Fruit fly (Drosophila melanogaster) whole organism, embryonic: ENCODE data around the gene baf.

Experiments
- Ada2b ChIP-seq: fragments of 200-800 bp; sonication (Bioruptor generic); IDR thresholded peaks from 2 replicates; pipeline ENCODE4 v1.3.6; 2022; ENCODE audit warnings: missing biosample characterization, missing genetic modification characterization
- BEAF-32 ChIP-seq: fragments of 200-800 bp; sonication (Bioruptor generic); optimal IDR thresholded peaks from 3 replicates; lab custom pipeline; 2017; ENCODE audit warnings: missing biosample characterization, missing genetic modification characterization, mild to moderate bottlenecking, moderate library complexity, missing genetic modification reagents
- Bgb ChIP-seq: fragments of 200-800 bp; sonication (Bioruptor generic); IDR thresholded peaks from 2 replicates; pipeline ENCODE4 v1.3.6; 2022; ENCODE audit warnings: missing biosample characterization, missing genetic modification characterization; ENCODE audit not compliant: partially characterized antibody
- Bteb2 ChIP-seq: fragments of 200-800 bp; sonication (Bioruptor generic); optimal IDR thresholded peaks from 2 replicates; lab custom pipeline; 2016; ENCODE audit warnings: missing biosample characterization, missing genetic modification characterization
- CG1024 ChIP-seq: fragments of 200-800 bp; sonication (Bioruptor generic); IDR thresholded peaks from 2 replicates; pipeline ENCODE4 v1.3.6; 2022; ENCODE audit warnings: missing biosample characterization, missing genetic modification characterization
- CG11398 ChIP-seq: fragments of 200-800 bp; sonication (Bioruptor generic); optimal IDR thresholded peaks from 2 replicates; lab custom pipeline; 2016; ENCODE audit warnings: missing biosample characterization, missing genetic modification characterization
- CG11456 ChIP-seq: fragments of 200-800 bp; sonication (Bioruptor generic); IDR thresholded peaks from 3 replicates; pipeline ENCODE4 v1.3.6; 2022; ENCODE audit warnings: missing biosample characterization, missing genetic modification characterization
- CG11560 ChIP-seq: fragments of 200-800 bp; sonication (Bioruptor generic); IDR thresholded peaks from 3 replicates; pipeline ENCODE4 v1.3.6; 2022; ENCODE audit warnings: missing biosample characterization, missing genetic modification characterization
- CG11695 ChIP-seq: fragments of 200-800 bp; sonication (Bioruptor generic); IDR thresholded peaks from 3 replicates; pipeline ENCODE4 v1.3.6; 2022; ENCODE audit warnings: missing biosample characterization, missing genetic modification characterization
- CG14667 ChIP-seq: fragments of 200-800 bp; sonication (Bioruptor generic); IDR thresholded peaks from 2 replicates; pipeline ENCODE4 v1.3.6; 2022; ENCODE audit warnings: missing biosample characterization, missing genetic modification characterization
- CG17328 ChIP-seq: fragments of 200-800 bp; sonication (Bioruptor generic); IDR thresholded peaks from 2 replicates; pipeline ENCODE4 v1.3.6; 2022; ENCODE audit warnings: missing biosample characterization, missing genetic modification characterization
- CG17568 ChIP-seq: fragments of 200-800 bp; sonication (Bioruptor generic); optimal IDR thresholded peaks from 2 replicates; lab custom pipeline; 2018; ENCODE audit warnings: missing biosample characterization, mild to moderate bottlenecking, missing genetic modification characterization, moderate library complexity
- CG18262 ChIP-seq: fragments of 200-800 bp; optimal IDR thresholded peaks from 3 replicates; lab custom pipeline; 2019; ENCODE audit warnings: missing biosample characterization, mild to moderate bottlenecking, missing genetic modification characterization, moderate library complexity
- CG31388 ChIP-seq: fragments of 200-800 bp; sonication (Bioruptor generic); optimal IDR thresholded peaks from 2 replicates; lab custom pipeline; 2016; ENCODE audit warnings: missing biosample characterization, missing genetic modification characterization
- CG31441 ChIP-seq: fragments of 200-800 bp; sonication (Bioruptor generic); IDR thresholded peaks from 2 replicates; pipeline ENCODE4 v1.3.6; 2022; ENCODE audit warnings: missing biosample characterization, missing genetic modification characterization
- CG4282 ChIP-seq: fragments of 200-800 bp; sonication (Bioruptor generic); optimal IDR thresholded peaks from 2 replicates; lab custom pipeline; 2016; ENCODE audit warnings: missing biosample characterization, missing genetic modification characterization
- CG4617 ChIP-seq: fragments of 200-800 bp; sonication (Bioruptor generic); optimal IDR thresholded peaks from 3 replicates; lab custom pipeline; 2016; ENCODE audit warnings: missing biosample characterization, missing genetic modification characterization, borderline replicate concordance
- CG5953 ChIP-seq: fragments of 200-800 bp; sonication (Bioruptor generic); IDR thresholded peaks from 2 replicates; pipeline ENCODE4 v1.3.6; 2022; ENCODE audit warnings: missing biosample characterization, missing genetic modification characterization
- CG7745 ChIP-seq: fragments of 200-800 bp; sonication (Bioruptor generic); optimal IDR thresholded peaks from 2 replicates; lab custom pipeline; 2018; ENCODE audit warnings: missing biosample characterization, mild to moderate bottlenecking, missing genetic modification characterization, moderate library complexity
- CG7963 ChIP-seq: fragments of 200-800 bp; sonication (Bioruptor generic); IDR thresholded peaks from 3 replicates; pipeline ENCODE4 v1.3.6; 2022; ENCODE audit warnings: missing biosample characterization, missing genetic modification characterization; ENCODE audit not compliant: partially characterized antibody
- CG7987 ChIP-seq: fragments of 200-800 bp; sonication (Bioruptor generic); optimal IDR thresholded peaks from 2 replicates; lab custom pipeline; 2018; ENCODE audit warnings: missing biosample characterization, mild to moderate bottlenecking, missing genetic modification characterization, moderate library complexity
- CG8359 ChIP-seq: fragments of 200-800 bp; sonication (Bioruptor generic); optimal IDR thresholded peaks from 2 replicates; lab custom pipeline; 2017; ENCODE audit warnings: missing biosample characterization, mild to moderate bottlenecking, missing genetic modification characterization, borderline replicate concordance
- Camta ChIP-seq: fragments of 200-800 bp; sonication (Bioruptor generic); optimal IDR thresholded peaks from 2 replicates; lab custom pipeline; 2016; ENCODE audit warnings: missing biosample characterization, missing genetic modification characterization
- CrebB ChIP-seq: fragments of 200-800 bp; sonication (Bioruptor generic); optimal IDR thresholded peaks from 3 replicates; lab custom pipeline; 2018; ENCODE audit warnings: missing biosample characterization, mild to moderate bottlenecking, missing genetic modification characterization
- Dip3 ChIP-seq: fragments of 200-800 bp; sonication (Bioruptor generic); optimal IDR thresholded peaks from 3 replicates; lab custom pipeline; 2016; ENCODE audit warnings: missing biosample characterization, missing genetic modification characterization
- Fer3 ChIP-seq: fragments of 200-800 bp; sonication (Bioruptor generic); optimal IDR thresholded peaks from 2 replicates; lab custom pipeline; 2018; ENCODE audit warnings: missing biosample characterization, mild to moderate bottlenecking, missing genetic modification characterization, moderate library complexity
- GATAe ChIP-seq: fragments of 200-800 bp; sonication (Bioruptor generic); conservative IDR thresholded peaks from 2 replicates; pipeline ENCODE4 v1.3.6; 2022; ENCODE audit warnings: missing biosample characterization, missing genetic modification characterization
- Hr3 ChIP-seq: fragments of 200-800 bp; sonication (Bioruptor generic); optimal IDR thresholded peaks from 3 replicates; lab custom pipeline; 2016; ENCODE audit warnings: missing biosample characterization, missing genetic modification characterization
- Hsf ChIP-seq: fragments of 200-800 bp; sonication (Bioruptor generic); optimal IDR thresholded peaks from 3 replicates; lab custom pipeline; 2016; ENCODE audit warnings: missing biosample characterization, missing genetic modification characterization
- Max ChIP-seq: fragments of 200-800 bp; sonication (Bioruptor generic); optimal IDR thresholded peaks from 2 replicates; lab custom pipeline; 2016; ENCODE audit warnings: missing biosample characterization, mild to moderate bottlenecking, missing genetic modification characterization
- NC2β ChIP-seq: fragments of 200-800 bp; sonication (Bioruptor generic); optimal IDR thresholded peaks from 2 replicates; lab custom pipeline; 2016; ENCODE audit warnings: missing biosample characterization, missing genetic modification characterization
- Six4 ChIP-seq: fragments of 200-800 bp; sonication (Bioruptor generic); optimal IDR thresholded peaks from 2 replicates; lab custom pipeline; 2016; ENCODE audit warnings: missing biosample characterization, missing genetic modification characterization
- Xbp1 ChIP-seq: fragments of 200-800 bp; sonication (Bioruptor generic); optimal IDR thresholded peaks from 3 replicates; lab custom pipeline; 2016; ENCODE audit warnings: missing biosample characterization, mild to moderate bottlenecking, missing genetic modification characterization
- al ChIP-seq: fragments of 200-800 bp; sonication (Bioruptor generic); IDR thresholded peaks from 2 replicates; pipeline ENCODE4 v1.3.6; 2022; ENCODE audit warnings: missing biosample characterization, missing genetic modification characterization
- chm ChIP-seq: fragments of 200-800 bp; sonication (Bioruptor generic); IDR thresholded peaks from 2 replicates; pipeline ENCODE4 v1.3.6; 2022; ENCODE audit warnings: missing biosample characterization, missing genetic modification characterization
- crp ChIP-seq, 2 experiments: fragments of 200-800 bp; sonication (Bioruptor generic); optimal IDR thresholded peaks; 2 replicates in 1 of 2; 3 replicates in 1 of 2; lab custom pipeline; 2017; ENCODE audit warnings: missing biosample characterization in 2 of 2, missing genetic modification characterization in 2 of 2, mild to moderate bottlenecking in 1 of 2, moderate library complexity in 1 of 2
- gcm ChIP-seq: fragments of 200-800 bp; sonication (Bioruptor generic); optimal IDR thresholded peaks from 2 replicates; lab custom pipeline; 2019; ENCODE audit warnings: missing biosample characterization, mild to moderate bottlenecking, missing genetic modification characterization, moderate library complexity
- gcm2 ChIP-seq: fragments of 200-800 bp; sonication (Bioruptor generic); optimal IDR thresholded peaks from 2 replicates; lab custom pipeline; 2016; ENCODE audit warnings: missing biosample characterization, missing genetic modification characterization
- her ChIP-seq: fragments of 200-800 bp; sonication (Bioruptor generic); optimal IDR thresholded peaks from 2 replicates; lab custom pipeline; 2016; ENCODE audit warnings: missing biosample characterization, missing genetic modification characterization
- nerfin-2 ChIP-seq: fragments of 200-800 bp; sonication (Bioruptor generic); IDR thresholded peaks from 2 replicates; pipeline ENCODE4 v1.3.6; 2022; ENCODE audit warnings: missing biosample characterization, missing genetic modification characterization; ENCODE audit not compliant: partially characterized antibody
- oc ChIP-seq: fragments of 200-800 bp; sonication (Bioruptor generic); optimal IDR thresholded peaks from 2 replicates; lab custom pipeline; 2018; ENCODE audit warnings: missing biosample characterization, mild to moderate bottlenecking, missing genetic modification characterization, moderate library complexity
- pita ChIP-seq: fragments of 200-800 bp; sonication (Bioruptor generic); optimal IDR thresholded peaks from 2 replicates; lab custom pipeline; 2017; ENCODE audit warnings: missing biosample characterization, mild to moderate bottlenecking, missing genetic modification characterization
- slp2 ChIP-seq: fragments of 200-800 bp; sonication (Bioruptor generic); optimal IDR thresholded peaks from 2 replicates; lab custom pipeline; 2016; ENCODE audit warnings: missing biosample characterization, missing genetic modification characterization
- sqz ChIP-seq: fragments of 200-800 bp; sonication (Bioruptor generic); optimal IDR thresholded peaks from 3 replicates; lab custom pipeline; 2018; ENCODE audit warnings: missing biosample characterization, mild to moderate bottlenecking, missing genetic modification characterization
- sug ChIP-seq: fragments of 200-800 bp; optimal IDR thresholded peaks from 2 replicates; lab custom pipeline; 2019; ENCODE audit warnings: missing biosample characterization, mild to moderate bottlenecking, missing genetic modification characterization, moderate library complexity
- toy ChIP-seq: fragments of 200-800 bp; sonication (Bioruptor generic); IDR thresholded peaks from 2 replicates; pipeline ENCODE4 v1.3.6; 2022; ENCODE audit warnings: missing biosample characterization, missing genetic modification characterization
- trem ChIP-seq: fragments of 200-800 bp; optimal IDR thresholded peaks from 3 replicates; lab custom pipeline; 2019; ENCODE audit warnings: missing biosample characterization, mild to moderate bottlenecking, missing genetic modification characterization, moderate library complexity
- z ChIP-seq: fragments of 200-800 bp; sonication (Bioruptor generic); IDR thresholded peaks from 3 replicates; pipeline ENCODE4 v1.3.6; 2022; ENCODE audit warnings: missing biosample characterization, missing genetic modification characterization

baf gene

DNA sequence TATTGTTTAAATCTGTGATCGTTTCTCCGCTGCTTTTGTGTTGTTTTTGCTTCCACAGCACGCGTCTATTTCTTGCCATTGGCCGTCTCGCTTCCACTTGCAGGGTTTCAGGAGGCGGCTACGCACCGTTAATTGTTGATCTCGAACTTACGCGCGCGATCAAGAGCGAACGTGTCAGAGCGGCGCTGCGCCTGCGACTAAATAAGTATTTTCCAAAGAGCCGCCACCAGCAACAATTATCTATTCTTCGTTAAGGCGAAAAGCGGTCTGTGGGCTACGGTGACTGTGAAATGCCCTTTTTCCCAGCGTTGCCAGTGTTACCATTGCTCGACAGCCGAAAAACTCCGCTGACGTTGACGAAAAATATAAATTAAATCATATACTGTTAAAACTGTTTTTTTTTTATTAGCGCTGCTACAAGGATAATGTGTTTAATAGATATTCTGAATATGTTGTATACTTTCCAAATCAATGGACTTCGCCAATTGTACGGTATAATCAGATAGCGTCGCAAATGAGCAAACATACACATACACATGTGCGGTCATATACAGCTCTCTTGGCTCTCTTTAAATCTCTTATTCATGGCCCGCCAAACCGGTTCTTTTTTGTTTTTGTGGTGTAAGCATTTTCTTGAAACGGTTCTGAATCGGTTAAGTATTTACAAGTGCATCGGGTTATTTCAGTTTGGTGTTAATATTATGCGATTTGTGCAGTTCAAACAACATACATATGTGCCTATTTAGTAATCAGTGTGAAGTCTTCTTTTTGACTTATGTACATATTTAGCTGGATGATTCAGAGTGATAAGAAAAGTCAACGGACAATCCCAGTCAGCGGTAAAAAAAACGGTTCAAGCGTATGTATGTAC lies 35.0 kb upstream of the baf start, which contains the start of gene pes (continued):
- TF ChIP-seq CG11695 (GFP tag; lab: Robert Waterston, UW) (peak; percentile 91), Xbp1 (peak; percentile 94), oc (tag; lab: Kevin White, UChicago) (peak; percentile 83), crp (GFP tag; optimal IDR thresholded peaks at IDR 0.05; lab: Kevin White, UChicago) (peak in 1 of 2 experiments; percentile 24), CG17328 (GFP tag; lab: Robert Waterston, UW) (peak; percentile 47; the same call in 1 of the 2 replicates), Hr3 (GFP tag; lab: Kevin White, UChicago) (peak; percentile 40), CG5953 (GFP tag; lab: Robert Waterston, UW) (peak; percentile 75), CG4617 (GFP tag; lab: Kevin White, UChicago) (no peak), CG7745 (tag; lab: Kevin White, UChicago) (peak; percentile 28), gcm2 (GFP tag; lab: Kevin White, UChicago) (no peak), Bgb (GFP tag; lab: Robert Waterston, UW) (peak; percentile 63; the same call in 1 of the 2 replicates), nerfin-2 (no peak), NC2β (GFP tag; lab: Kevin White, UChicago) (no peak), CG7987 (GFP tag; lab: Kevin White, UChicago) (peak; percentile 63), CG18262 (tag; lab: Kevin White, UChicago) (peak; percentile 88), gcm (GFP tag; lab: Kevin White, UChicago) (no peak), Dip3 (GFP tag; lab: Kevin White, UChicago) (peak; percentile 90), z (no peak), CG11456 (GFP tag; lab: Robert Waterston, UW) (0 out of 3 replicates have a peak, but pooled peaks have one; percentile 19), al (GFP tag; lab: Robert Waterston, UW) (peak; percentile 83), sug (tag; lab: Kevin White, UChicago) (peak; percentile 91), CG14667 (peak; percentile 90), GATAe (GFP tag; lab: Robert Waterston, UW) (peak; percentile 95), toy (GFP tag; lab: Robert Waterston, UW) (peak; percentile 84), CG8359 (GFP tag; lab: Kevin White, UChicago) (peak; percentile 67), CG11398 (GFP tag; lab: Kevin White, UChicago) (peak; percentile 3), CG31388 (peak; percentile 89), CrebB (peak; percentile 24), slp2 (GFP tag; lab: Kevin White, UChicago) (no peak), CG17568 (GFP tag; lab: Kevin White, UChicago) (peak; percentile 36), chm (peak; percentile 80), CG7963 (GFP tag; lab: Robert Waterston, UW) (0 out of 3 replicates have a peak, but pooled peaks have one; percentile 46), BEAF-32 (GFP tag; lab: Kevin White, UChicago) (peak; percentile 7), CG11560 (no peak), Max (GFP tag; lab: Kevin White, UChicago) (peak; percentile 95), Fer3 (tag; lab: Kevin White, UChicago) (peak; percentile 92), Hsf (GFP tag; lab: Kevin White, UChicago) (peak; percentile 94), pita (GFP tag; lab: Kevin White, UChicago) (no peak), CG4282 (GFP tag; lab: Kevin White, UChicago) (peak; percentile 37), trem (tag; lab: Kevin White, UChicago) (peak; percentile 72), her (peak; percentile 72), CG1024 (peak; percentile 56; the same call in 1 of the 2 replicates), Bteb2 (peak; percentile 79), Six4 (GFP tag; lab: Kevin White, UChicago) (peak; percentile 90), sqz (peak; percentile 90), Ada2b (GFP tag; lab: Robert Waterston, UW) (peak; percentile 89), Camta (peak; percentile 92), CG31441 (GFP tag; lab: Robert Waterston, UW) (peak; percentile 90)
